Worm (Caenorhabditis elegans) whole organism, L4/young adult: ENCODE measurements around the gene str-229.

ENCODE experiments used
- W03F9.2 ChIP-seq: fragments of 150-350 bp; optimal IDR thresholded peaks from 2 replicates; lab custom pipeline; 2014; ENCODE audit warnings: missing biosample characterization, missing genetic modification characterization
- dao-5 ChIP-seq: sonication (generic microtip); optimal IDR thresholded peaks from 2 replicates; lab custom pipeline; 2016; ENCODE audit warnings: missing genotype, missing genetic modification characterization, moderate library complexity, missing compliant biosample characterization

DNA sequence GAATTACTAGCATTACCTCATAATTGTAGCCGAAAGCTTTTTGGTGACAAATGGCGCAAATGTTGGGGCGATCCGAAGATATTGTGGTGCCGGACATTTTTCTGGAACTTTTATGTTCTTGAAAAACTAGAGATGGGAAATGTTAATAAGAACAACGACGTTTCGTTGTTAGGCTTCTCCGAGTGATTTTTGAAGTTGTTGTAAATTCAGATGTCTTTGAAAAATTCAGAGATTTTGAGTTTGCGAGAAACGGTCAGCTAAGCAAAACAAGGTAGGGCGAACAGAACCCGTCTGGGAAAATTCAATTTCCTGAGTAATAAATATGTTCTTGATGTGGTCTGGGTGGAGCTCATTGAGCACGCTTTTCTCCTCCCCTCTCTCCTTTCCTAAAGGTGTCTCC lies 16.3 kb downstream of the str-229 start, which contains the start of gene nhr-124:
- TF ChIP-seq W03F9.2 (tag; lab: Kevin White, UChicago): no peak
- no peak for TF ChIP-seq dao-5
